Worm (Caenorhabditis elegans): Measurements from ENCODE around the gene K11G12.6.

K11G12.6 gene

DNA sequence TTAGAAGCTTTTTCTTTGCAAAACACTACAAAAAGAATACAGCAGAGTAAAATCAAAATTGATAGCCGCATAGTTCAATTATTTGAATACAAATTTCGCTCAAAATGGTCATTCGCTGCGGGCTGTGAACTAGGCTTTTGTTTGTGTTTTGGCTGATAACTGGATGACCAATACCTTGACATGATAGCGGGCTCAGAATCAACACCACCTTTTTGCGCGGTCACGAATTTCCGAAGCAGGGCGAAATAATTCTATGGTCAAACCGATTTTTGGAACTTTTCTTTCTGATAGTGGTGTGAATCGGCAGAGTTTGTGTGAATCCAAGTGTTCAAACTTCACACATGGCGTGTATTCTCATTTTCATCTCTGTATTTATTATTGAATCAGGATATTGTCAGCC, 31.2 kb downstream of the K11G12.6 start, which contains the start of the genes F38B6.7 and F38B6.2:
TSS of gene F38B6.7 (minus strand) at position 101 of the 400 bp plus-strand sequence.
TSS of gene F38B6.2 (plus strand) at position 267 of the 400 bp plus-strand sequence.
- TF ChIP-seq unc-62 (GFP tag; optimal IDR thresholded peaks at IDR 0.05) = no peak

DNA sequence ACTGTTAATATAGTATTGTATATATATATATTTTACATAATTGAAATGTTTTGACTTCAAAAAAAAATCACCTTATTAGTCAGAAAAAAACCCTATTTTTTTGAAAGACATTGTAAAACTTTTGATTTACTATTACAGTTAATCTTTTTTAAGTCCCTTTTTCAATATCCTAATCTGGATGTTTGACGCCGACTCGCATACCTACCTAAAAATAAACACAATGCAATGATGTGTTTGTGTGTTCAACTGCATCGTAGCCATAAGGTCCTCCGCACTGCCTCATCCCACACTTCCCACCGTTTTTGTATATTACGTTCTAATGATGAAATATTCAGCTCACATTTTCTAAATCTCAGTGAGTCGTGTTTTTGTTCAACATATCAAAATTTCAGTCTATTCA, 36.1 kb downstream of the K11G12.6 start, which contains the start of gene F38B6.3:
TSS of gene F38B6.3 (plus strand) at position 301 of the 400 bp plus-strand sequence.
- TF ChIP-seq unc-62 (GFP tag; optimal IDR thresholded peaks at IDR 0.05) = no peak

ce11 chrX:6692896-6693295, 36.6 kb downstream of the K11G12.6 start:
- no peak for TF ChIP-seq unc-62 (GFP tag; optimal IDR thresholded peaks at IDR 0.05)

DNA sequence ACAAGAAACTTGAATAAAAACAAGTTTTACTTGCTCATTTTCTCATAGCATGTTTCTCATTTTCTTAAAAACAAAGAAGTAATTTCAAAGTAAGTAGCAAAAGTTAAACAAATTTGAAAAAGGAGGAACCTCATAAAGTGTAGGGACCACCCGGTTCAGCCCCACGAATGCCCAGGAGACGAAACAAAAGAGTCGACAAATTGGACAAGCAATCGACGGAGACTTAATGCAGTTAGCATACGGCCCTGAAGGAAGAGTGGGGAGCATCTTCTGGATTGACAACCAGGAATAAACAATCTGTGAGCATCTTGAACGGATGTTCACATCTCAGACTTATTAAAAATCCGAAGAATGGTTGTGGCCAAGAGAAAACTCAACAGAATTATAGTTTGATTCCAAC, 37.8 kb downstream of the K11G12.6 start:
- TF ChIP-seq unc-62 (GFP tag; optimal IDR thresholded peaks at IDR 0.05) = no peak

- no peak for TF ChIP-seq unc-62 (GFP tag; optimal IDR thresholded peaks at IDR 0.05)
These were observed 39.5 kb downstream of the K11G12.6 start, which contains the start of gene F38B6.6 for ce11 chrX:6689985-6690384. TSS of gene F38B6.6 (minus strand) at chrX:6690085.

ce11 chrX:6688953-6689562, 40.4 kb downstream of the K11G12.6 start:
- TF ChIP-seq unc-62 (GFP tag; optimal IDR thresholded peaks at IDR 0.05) = no peak

DNA sequence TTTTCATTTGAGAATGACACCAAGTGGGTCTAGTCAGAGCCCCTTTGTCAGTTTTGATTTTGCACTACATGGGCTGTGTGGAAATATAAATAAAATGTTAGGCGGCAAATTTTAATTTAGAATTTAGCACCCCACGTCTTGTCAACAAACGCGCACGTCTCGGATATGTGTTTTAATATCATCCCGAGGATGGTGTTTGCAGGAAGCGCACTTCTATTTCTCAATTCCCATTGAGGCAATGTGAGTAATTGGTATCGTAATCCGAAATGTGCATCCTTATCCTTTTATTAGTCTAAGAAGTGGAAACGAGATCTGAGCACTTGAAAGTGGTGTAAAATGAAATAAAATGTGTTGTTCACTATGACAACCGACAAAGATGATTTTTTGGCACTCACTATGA, 41.7 kb downstream of the K11G12.6 start:
- TF ChIP-seq unc-62 (GFP tag; optimal IDR thresholded peaks at IDR 0.05) = no peak

ce11 chrX:6687345-6687744, 42.1 kb downstream of the K11G12.6 start:
- no peak for TF ChIP-seq unc-62 (GFP tag; optimal IDR thresholded peaks at IDR 0.05)

DNA sequence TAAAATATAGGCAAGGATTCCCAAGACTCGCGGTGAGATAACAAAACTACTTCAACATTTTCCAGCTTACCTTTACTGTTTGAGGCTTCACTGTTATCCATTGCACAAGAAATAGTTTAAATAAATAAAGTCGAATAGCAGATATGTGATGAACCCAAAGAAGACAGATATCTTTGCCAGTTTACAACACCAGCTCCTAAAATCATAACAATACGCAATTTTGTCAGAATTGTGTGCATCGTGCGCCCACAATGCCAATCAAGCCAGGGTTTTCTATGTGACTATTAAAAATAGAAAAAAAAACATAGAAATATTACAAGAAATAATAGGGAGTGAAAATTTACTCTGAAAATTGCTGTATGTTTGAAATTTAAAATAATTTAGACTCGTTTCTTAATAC, 46.8 kb downstream of the K11G12.6 start, which contains the start of gene F38B6.8:
TSS of gene F38B6.8 (minus strand) at position 101 of the 400 bp plus-strand sequence.
- TF ChIP-seq unc-62 (GFP tag; optimal IDR thresholded peaks at IDR 0.05) = no peak

All from whole organism, dauer.